Fruit fly (Drosophila melanogaster) whole organism, embryonic: ENCODE data around the gene CG3149.

ENCODE experiments used
- CG11398 ChIP-seq: fragments of 200-800 bp; sonication (Bioruptor generic); optimal IDR thresholded peaks from 2 replicates; lab custom pipeline; 2016; ENCODE audit warnings: missing biosample characterization, missing genetic modification characterization
- CG34224 ChIP-seq: fragments of 200-800 bp; sonication (Bioruptor generic); IDR thresholded peaks from 3 replicates; pipeline ENCODE4 v1.3.6; 2022; ENCODE audit warnings: missing biosample characterization, missing genetic modification characterization; ENCODE audit not compliant: partially characterized antibody
- CG7839 ChIP-seq: fragments of 200-800 bp; sonication (Bioruptor generic); optimal IDR thresholded peaks from 3 replicates; lab custom pipeline; 2018; ENCODE audit warnings: missing biosample characterization, mild to moderate bottlenecking, missing genetic modification characterization, moderate library complexity
- amos ChIP-seq: fragments of 200-800 bp; sonication (Bioruptor generic); IDR thresholded peaks from 2 replicates; pipeline ENCODE4 v1.3.6; 2022; ENCODE audit warnings: missing biosample characterization, missing genetic modification characterization; ENCODE audit not compliant: partially characterized antibody
- fd96Cb ChIP-seq: fragments of 200-800 bp; sonication (Bioruptor generic); optimal IDR thresholded peaks from 2 replicates; lab custom pipeline; 2018; ENCODE audit warnings: missing biosample characterization, mild to moderate bottlenecking, missing genetic modification characterization, moderate library complexity
- zf30C ChIP-seq: fragments of 200-800 bp; sonication (Bioruptor generic); optimal IDR thresholded peaks from 3 replicates; lab custom pipeline; 2018; ENCODE audit warnings: missing biosample characterization, mild to moderate bottlenecking, missing genetic modification characterization

- TF ChIP-seq zf30C (GFP tag; lab: Kevin White, UChicago) (no peak), CG34224 (no peak), CG11398 (no peak), amos (no peak), CG7839 (no peak), fd96Cb (no peak)
Measured at dm6 chrX:5732440-5732839, 37.4 kb upstream of the CG3149 start, which contains the start of gene CG15773.
